Worm (Caenorhabditis elegans): ENCODE data around the gene aptf-3.

- TF ChIP-seq flt-1 (GFP tag; IDR thresholded peaks at IDR 0.05) (no peak), klf-2 (GFP tag; conservative IDR thresholded peaks at IDR 0.05) (no peak)
Measured at ce11 chrII:8602337-8602944, 8.5 kb downstream of the aptf-3 start, which contains the start of the genes cpf-1 and rpl-26.

All from whole organism, midembryonic.